Fruit fly (Drosophila melanogaster) whole organism, embryonic: Measurements from ENCODE around the gene CG33282.

ENCODE experiments used
- Ada2b ChIP-seq: fragments of 200-800 bp; sonication (Bioruptor generic); IDR thresholded peaks from 2 replicates; pipeline ENCODE4 v1.3.6; 2022; ENCODE audit warnings: missing biosample characterization, missing genetic modification characterization
- B-H2 ChIP-seq: fragments of 200-800 bp; sonication (Bioruptor generic); optimal IDR thresholded peaks from 2 replicates; lab custom pipeline; 2018; ENCODE audit warnings: missing biosample characterization, mild to moderate bottlenecking, missing genetic modification characterization
- CG10147 ChIP-seq: fragments of 200-800 bp; sonication (Bioruptor generic); optimal IDR thresholded peaks from 2 replicates; lab custom pipeline; 2019; ENCODE audit warnings: missing biosample characterization, mild to moderate bottlenecking, missing genetic modification characterization, moderate library complexity
- CG11723 ChIP-seq: fragments of 200-800 bp; sonication (Bioruptor generic); optimal IDR thresholded peaks from 2 replicates; lab custom pipeline; 2017; ENCODE audit warnings: missing biosample characterization, mild to moderate bottlenecking, missing genetic modification characterization
- CG12391 ChIP-seq: fragments of 200-800 bp; sonication (Bioruptor generic); optimal IDR thresholded peaks from 3 replicates; lab custom pipeline; 2018; ENCODE audit warnings: missing biosample characterization, mild to moderate bottlenecking, missing genetic modification characterization, moderate library complexity
- CG13296 ChIP-seq: fragments of 200-800 bp; sonication (Bioruptor generic); optimal IDR thresholded peaks from 3 replicates; lab custom pipeline; 2018; ENCODE audit warnings: missing biosample characterization, mild to moderate bottlenecking, missing genetic modification characterization
- CG16813 ChIP-seq: fragments of 200-800 bp; sonication (Bioruptor generic); IDR thresholded peaks from 3 replicates; pipeline ENCODE4 v1.3.6; 2022; ENCODE audit warnings: missing biosample characterization, missing genetic modification characterization; ENCODE audit not compliant: partially characterized antibody
- CG17802 ChIP-seq: fragments of 200-800 bp; sonication (Bioruptor generic); optimal IDR thresholded peaks from 2 replicates; lab custom pipeline; 2018; ENCODE audit warnings: missing biosample characterization, mild to moderate bottlenecking, missing genetic modification characterization, moderate library complexity
- CG18262 ChIP-seq: fragments of 200-800 bp; optimal IDR thresholded peaks from 3 replicates; lab custom pipeline; 2019; ENCODE audit warnings: missing biosample characterization, mild to moderate bottlenecking, missing genetic modification characterization, moderate library complexity
- CG31365 ChIP-seq: fragments of 200-800 bp; sonication (Bioruptor generic); optimal IDR thresholded peaks from 2 replicates; lab custom pipeline; 2018; ENCODE audit warnings: missing biosample characterization, mild to moderate bottlenecking, missing genetic modification characterization
- CG34422 ChIP-seq: fragments of 200-800 bp; sonication (Bioruptor generic); IDR thresholded peaks from 3 replicates; pipeline ENCODE4 v1.3.6; 2022; ENCODE audit warnings: missing biosample characterization, missing genetic modification characterization
- CG5245 ChIP-seq: fragments of 200-800 bp; sonication (Bioruptor generic); optimal IDR thresholded peaks from 3 replicates; lab custom pipeline; 2016; ENCODE audit warnings: missing biosample characterization, missing genetic modification characterization
- CG8089 ChIP-seq: fragments of 200-800 bp; sonication (Bioruptor generic); optimal IDR thresholded peaks from 3 replicates; lab custom pipeline; 2016; ENCODE audit warnings: missing biosample characterization, missing genetic modification characterization
- CG8359 ChIP-seq: fragments of 200-800 bp; sonication (Bioruptor generic); optimal IDR thresholded peaks from 2 replicates; lab custom pipeline; 2017; ENCODE audit warnings: missing biosample characterization, mild to moderate bottlenecking, missing genetic modification characterization, borderline replicate concordance
- CrebB ChIP-seq: fragments of 200-800 bp; sonication (Bioruptor generic); optimal IDR thresholded peaks from 3 replicates; lab custom pipeline; 2018; ENCODE audit warnings: missing biosample characterization, mild to moderate bottlenecking, missing genetic modification characterization
- D ChIP-seq, 2 experiments: fragments of 200-800 bp in 1 of 2; fragments of >200 bp in 1 of 2; sonication (Bioruptor generic) in 1 of 2; optimal IDR thresholded peaks; 2 replicates in 1 of 2; 3 replicates in 1 of 2; lab custom pipeline; 2017; ENCODE audit warnings: mild to moderate bottlenecking in 1 of 2, missing biosample characterization in 1 of 2, missing genetic modification characterization in 1 of 2, missing genetic modification reagents in 1 of 2
- Doc3 ChIP-seq: fragments of 200-800 bp; sonication (Bioruptor generic); IDR thresholded peaks from 3 replicates; pipeline ENCODE4 v1.3.6; 2022; ENCODE audit warnings: missing biosample characterization, missing genetic modification characterization; ENCODE audit not compliant: partially characterized antibody
- Eip74EF ChIP-seq, 2 experiments: fragments of 200-800 bp in 1 of 2; fragments of >200 bp in 1 of 2; sonication (Bioruptor generic) in 1 of 2; optimal IDR thresholded peaks; 2 replicates each; lab custom pipeline; 2017 to 2019; ENCODE audit warnings: missing biosample characterization in 2 of 2, missing genetic modification characterization in 2 of 2, mild to moderate bottlenecking in 1 of 2, moderate library complexity in 1 of 2
- Ets65A ChIP-seq: fragments of 200-800 bp; sonication (Bioruptor generic); peaks from one replicate; lab custom pipeline; 2016; ENCODE audit warnings: missing biosample characterization, missing genetic modification characterization
- Gug ChIP-seq: fragments of 200-800 bp; sonication (Bioruptor generic); IDR thresholded peaks from 4 replicates; pipeline ENCODE4 v1.3.6; 2022; ENCODE audit warnings: missing biosample characterization, missing genetic modification characterization
- HLH4C ChIP-seq: fragments of 200-800 bp; sonication (Bioruptor generic); IDR thresholded peaks from 3 replicates; pipeline ENCODE4 v1.3.6; 2022; ENCODE audit warnings: missing biosample characterization, missing genetic modification characterization; ENCODE audit not compliant: partially characterized antibody
- Hsf ChIP-seq: fragments of 200-800 bp; sonication (Bioruptor generic); optimal IDR thresholded peaks from 3 replicates; lab custom pipeline; 2016; ENCODE audit warnings: missing biosample characterization, missing genetic modification characterization
- PHDP ChIP-seq: fragments of 200-800 bp; sonication (Bioruptor generic); optimal IDR thresholded peaks from 3 replicates; lab custom pipeline; 2018; ENCODE audit warnings: missing biosample characterization, mild to moderate bottlenecking, missing genetic modification characterization, moderate library complexity
- Ssrp ChIP-seq: fragments of 200-800 bp; sonication (Bioruptor generic); optimal IDR thresholded peaks from 2 replicates; lab custom pipeline; 2018; ENCODE audit warnings: missing biosample characterization, mild to moderate bottlenecking, missing genetic modification characterization, moderate library complexity
- Taf1 ChIP-seq: fragments of 200-800 bp; sonication (Bioruptor generic); IDR thresholded peaks from 2 replicates; pipeline ENCODE4 v1.3.6; 2022; ENCODE audit warnings: missing biosample characterization, missing genetic modification characterization
- chif ChIP-seq, 2 experiments: fragments of 200-800 bp; sonication (Bioruptor generic); optimal IDR thresholded peaks; 3 replicates each; lab custom pipeline; 2016; ENCODE audit warnings: missing biosample characterization in 2 of 2, missing genetic modification characterization in 2 of 2
- corto ChIP-seq: fragments of 200-800 bp; sonication (Bioruptor generic); optimal IDR thresholded peaks from 2 replicates; lab custom pipeline; 2016; ENCODE audit warnings: missing biosample characterization, mild to moderate bottlenecking, missing genetic modification characterization, moderate library complexity
- disco-r ChIP-seq: fragments of 200-800 bp; sonication (Bioruptor generic); optimal IDR thresholded peaks from 2 replicates; lab custom pipeline; 2016; ENCODE audit warnings: missing biosample characterization, missing genetic modification characterization
- ems ChIP-seq: fragments of 200-800 bp; sonication (Bioruptor generic); optimal IDR thresholded peaks from 3 replicates; lab custom pipeline; 2016; ENCODE audit warnings: missing biosample characterization, missing genetic modification characterization
- fd102C ChIP-seq: fragments of 200-800 bp; sonication (Bioruptor generic); optimal IDR thresholded peaks from 2 replicates; lab custom pipeline; 2018; ENCODE audit warnings: missing biosample characterization, mild to moderate bottlenecking, missing genetic modification characterization, moderate library complexity
- hb ChIP-seq: fragments of 200-800 bp; sonication (Bioruptor generic); IDR thresholded peaks from 3 replicates; pipeline ENCODE4 v1.3.6; 2022; ENCODE audit warnings: missing biosample characterization, missing genetic modification characterization; ENCODE audit not compliant: partially characterized antibody
- jumu ChIP-seq: fragments of 200-800 bp; sonication (Bioruptor generic); optimal IDR thresholded peaks from 3 replicates; lab custom pipeline; 2016; ENCODE audit warnings: missing biosample characterization, missing genetic modification characterization
- ken ChIP-seq: fragments of 200-800 bp; sonication (Bioruptor generic); IDR thresholded peaks from 3 replicates; pipeline ENCODE4 v1.3.6; 2022; ENCODE audit warnings: missing biosample characterization, missing genetic modification characterization
- lov ChIP-seq, 2 experiments: fragments of 200-800 bp in 1 of 2; fragments of >200 bp in 1 of 2; sonication (Bioruptor generic) in 1 of 2; IDR thresholded peaks in 1 of 2; optimal IDR thresholded peaks in 1 of 2; 2 replicates in 1 of 2; 3 replicates in 1 of 2; pipeline versions ENCODE4 v1.3.6 to Lab custom; 2017 to 2022; ENCODE audit warnings: missing biosample characterization in 1 of 2, missing genetic modification characterization in 1 of 2
- mld ChIP-seq: fragments of 200-800 bp; sonication (Bioruptor generic); IDR thresholded peaks from 3 replicates; pipeline ENCODE4 v1.3.6; 2022; ENCODE audit warnings: missing biosample characterization, missing genetic modification characterization; ENCODE audit not compliant: partially characterized antibody
- nerfin-1 ChIP-seq: fragments of 200-800 bp; sonication (Bioruptor generic); optimal IDR thresholded peaks from 3 replicates; lab custom pipeline; 2019; ENCODE audit warnings: missing biosample characterization, mild to moderate bottlenecking, missing genetic modification characterization, moderate library complexity
- nmo ChIP-seq: fragments of 200-800 bp; sonication (Bioruptor generic); optimal IDR thresholded peaks from 2 replicates; lab custom pipeline; 2018; ENCODE audit warnings: missing biosample characterization, mild to moderate bottlenecking, missing genetic modification characterization, moderate library complexity
- p53 ChIP-seq: fragments of 200-800 bp; sonication (Bioruptor generic); optimal IDR thresholded peaks from 2 replicates; lab custom pipeline; 2016; ENCODE audit warnings: missing biosample characterization, missing genetic modification characterization
- phol ChIP-seq: fragments of 200-800 bp; sonication (Bioruptor generic); optimal IDR thresholded peaks from 3 replicates; lab custom pipeline; 2018; ENCODE audit warnings: missing biosample characterization, mild to moderate bottlenecking, missing genetic modification characterization, moderate library complexity
- pum ChIP-seq: fragments of 200-800 bp; sonication (Bioruptor generic); optimal IDR thresholded peaks from 2 replicates; lab custom pipeline; 2016; ENCODE audit warnings: missing biosample characterization, missing genetic modification characterization
- sens ChIP-seq: fragments of 200-800 bp; sonication (Bioruptor generic); peaks from one replicate; lab custom pipeline; 2016; ENCODE audit warnings: missing biosample characterization, missing genetic modification characterization
- slbo ChIP-seq: fragments of 200-800 bp; sonication (Bioruptor generic); IDR thresholded peaks from 2 replicates; pipeline ENCODE4 v1.3.6; 2022; ENCODE audit warnings: missing biosample characterization, missing genetic modification characterization
- tio ChIP-seq: fragments of 200-800 bp; sonication (Bioruptor generic); optimal IDR thresholded peaks from 2 replicates; lab custom pipeline; 2017; ENCODE audit warnings: missing biosample characterization, missing genetic modification characterization, inconsistent platforms
- trh ChIP-seq: fragments of 200-800 bp; sonication (Bioruptor generic); optimal IDR thresholded peaks from 2 replicates; lab custom pipeline; 2016; ENCODE audit warnings: missing biosample characterization, missing genetic modification characterization
- vfl ChIP-seq: fragments of 200-800 bp; sonication (Bioruptor generic); optimal IDR thresholded peaks from 2 replicates; lab custom pipeline; 2016; ENCODE audit warnings: missing biosample characterization, missing genetic modification characterization
- vnd ChIP-seq: fragments of 200-800 bp; sonication (Bioruptor generic); IDR thresholded peaks from 3 replicates; pipeline ENCODE4 v1.3.6; 2022; ENCODE audit warnings: missing biosample characterization, missing genetic modification characterization; ENCODE audit not compliant: partially characterized antibody
- zf30C ChIP-seq: fragments of 200-800 bp; sonication (Bioruptor generic); optimal IDR thresholded peaks from 3 replicates; lab custom pipeline; 2018; ENCODE audit warnings: missing biosample characterization, mild to moderate bottlenecking, missing genetic modification characterization

The CG33282 gene

dm6 chr2L:3354642-3355380, 27.1 kb downstream of the CG33282 start, which contains the start of gene E23 (continued):
- TF ChIP-seq Ets65A (GFP tag; lab: Kevin White, UChicago) (peak; percentile 99), CG13296 (peak; percentile 98), pum (GFP tag; lab: Kevin White, UChicago) (peak; percentile 92), Ada2b (peak; percentile 97), tio (peak; percentile 99), CG10147 (peak; percentile 99), Hsf (GFP tag; lab: Kevin White, UChicago) (peak; percentile 98), ems (GFP tag; lab: Kevin White, UChicago) (peak; percentile 95), disco-r (GFP tag; lab: Kevin White, UChicago) (peak; percentile 90), nmo (GFP tag; lab: Kevin White, UChicago) (peak; percentile 100), trh (peak; percentile 98), sens (GFP tag; lab: Kevin White, UChicago) (peak; percentile 99), ken (peak; percentile 97), slbo (peak; percentile 98), Taf1 (GFP tag; lab: Robert Waterston, UW) (peak; percentile 92), Ssrp (peak; percentile 99), CG8089 (peak; percentile 92), zf30C (peak; percentile 99), B-H2 (GFP tag; lab: Kevin White, UChicago) (peak; percentile 95), CG34422 (GFP tag; lab: Robert Waterston, UW) (peak; percentile 98), corto (GFP tag; lab: Kevin White, UChicago) (peak; percentile 77), HLH4C (no peak), nerfin-1 (tag; lab: Kevin White, UChicago) (peak; percentile 98), lov (optimal IDR thresholded peaks at IDR 0.05; lab: Kevin White, UChicago) (no peak), lov (GFP tag; IDR thresholded peaks at IDR 0.05; lab: Robert Waterston, UW) (peak; percentile 94), mld (GFP tag; lab: Robert Waterston, UW) (peak; percentile 70; the same call in 1 of the 3 replicates), Eip74EF (GFP tag; optimal IDR thresholded peaks at IDR 0.05; lab: Kevin White, UChicago) (peak in 1 of 2 experiments; percentile 99), CG5245 (GFP tag; lab: Kevin White, UChicago) (peak; percentile 97), D (optimal IDR thresholded peaks at IDR 0.05; lab: Kevin White, UChicago) (no peak), D (GFP tag; optimal IDR thresholded peaks at IDR 0.05; lab: Kevin White, UChicago) (peak; percentile 99), CrebB (tag; lab: Kevin White, UChicago) (peak; percentile 97), CG16813 (GFP tag; lab: Robert Waterston, UW) (no peak), CG31365 (tag; lab: Kevin White, UChicago) (peak; percentile 82), Doc3 (GFP tag; lab: Robert Waterston, UW) (no peak), p53 (GFP tag; lab: Kevin White, UChicago) (peak; percentile 83), CG18262 (tag; lab: Kevin White, UChicago) (peak; percentile 100), vnd (GFP tag; lab: Robert Waterston, UW) (no peak), chif (GFP tag; optimal IDR thresholded peaks at IDR 0.05; lab: Kevin White, UChicago) (peak; percentile 96 to 97), CG8359 (GFP tag; lab: Kevin White, UChicago) (peak; percentile 93), CG12391 (tag; lab: Kevin White, UChicago) (peak; percentile 100), Gug (peak; percentile 97), CG17802 (tag; lab: Kevin White, UChicago) (peak; percentile 90), PHDP (tag; lab: Kevin White, UChicago) (peak; percentile 99), phol (tag; lab: Kevin White, UChicago) (peak; percentile 99), CG11723 (GFP tag; lab: Kevin White, UChicago) (peak; percentile 99), hb (GFP tag; lab: Robert Waterston, UW) (peak; percentile 9; the same call in 1 of the 3 replicates), jumu (GFP tag; lab: Kevin White, UChicago) (peak; percentile 93), fd102C (GFP tag; lab: Kevin White, UChicago) (peak; percentile 56), vfl (GFP tag; lab: Kevin White, UChicago) (peak; percentile 97)
